Worm (Caenorhabditis elegans) whole organism, L4 larva: ENCODE measurements around the gene C50B8.4.

ENCODE experiments used
- D1046.2 ChIP-seq: fragments of 200-800 bp; sonication (Bioruptor generic); IDR thresholded peaks from 2 replicates; pipeline ENCODE4 v1.3.6; 2022; ENCODE audit warnings: missing genetic modification characterization, missing compliant biosample characterization
- F26F4.8 ChIP-seq: fragments of 200-800 bp; sonication (Bioruptor generic); conservative IDR thresholded peaks from 2 replicates; pipeline ENCODE4 v1.3.6; 2022; ENCODE audit warnings: missing genetic modification characterization, missing compliant biosample characterization
- F37D6.2 ChIP-seq: sonication (generic microtip); optimal IDR thresholded peaks from 2 replicates; lab custom pipeline; 2016; ENCODE audit warnings: mild to moderate bottlenecking, missing genetic modification characterization, missing compliant biosample characterization
- F44E2.7 ChIP-seq: fragments of 200-800 bp; sonication (Bioruptor generic); IDR thresholded peaks from 2 replicates; pipeline ENCODE4 v2.1.2; 2022; ENCODE audit warnings: missing genetic modification characterization, missing compliant biosample characterization
- F49E8.2 ChIP-seq: sonication (generic microtip); optimal IDR thresholded peaks from 2 replicates; lab custom pipeline; 2016; ENCODE audit warnings: missing compliant biosample characterization, mild to moderate bottlenecking, missing genetic modification characterization, borderline replicate concordance
- Y105C5A.15 ChIP-seq: fragments of 200-800 bp; sonication (Bioruptor generic); IDR thresholded peaks from 2 replicates; pipeline ENCODE4 v1.3.6; 2022; ENCODE audit warnings: missing genetic modification characterization, missing compliant biosample characterization
- Y75B8A.6 ChIP-seq: fragments of 200-800 bp; sonication (Bioruptor generic); IDR thresholded peaks from 2 replicates; pipeline ENCODE4 v1.3.6; 2022; ENCODE audit warnings: missing genetic modification reagents, missing genetic modification characterization, missing compliant biosample characterization
- aly-2 ChIP-seq: sonication (generic microtip); optimal IDR thresholded peaks from 2 replicates; lab custom pipeline; 2018; ENCODE audit warnings: missing biosample characterization, missing genetic modification characterization
- ama-1 ChIP-seq: fragments of 150-350 bp; optimal IDR thresholded peaks from 2 replicates; lab custom pipeline; 2014; ENCODE audit warnings: inconsistent platforms, mixed read lengths
- attf-4 ChIP-seq: sonication (generic microtip); optimal IDR thresholded peaks from 3 replicates; lab custom pipeline; 2017; ENCODE audit warnings: missing biosample characterization, missing genetic modification characterization
- ceh-20 ChIP-seq: fragments of 200-800 bp; sonication (Bioruptor generic); IDR thresholded peaks from 2 replicates; pipeline ENCODE4 v1.3.6; 2022; ENCODE audit warnings: missing genetic modification reagents, missing genetic modification characterization, missing compliant biosample characterization
- ceh-28 ChIP-seq: fragments of 150-350 bp; optimal IDR thresholded peaks from 2 replicates; lab custom pipeline; 2014; ENCODE audit warnings: missing biosample characterization, missing genetic modification reagents, missing genetic modification characterization
- daf-12 ChIP-seq: fragments of 150-350 bp; optimal IDR thresholded peaks from 2 replicates; lab custom pipeline; 2014; ENCODE audit warnings: missing biosample characterization, missing genetic modification reagents, missing genetic modification characterization
- daf-16 ChIP-seq, 3 experiments: sonication (generic microtip); optimal IDR thresholded peaks; 2 replicates each; lab custom pipeline; 2016 to 2017; ENCODE audit warnings: missing genetic modification characterization in 3 of 3, missing genetic modification reagents in 3 of 3, mild to moderate bottlenecking in 2 of 3, missing compliant biosample characterization in 2 of 3, missing biosample characterization in 1 of 3, moderate library complexity in 1 of 3
- dmd-9 ChIP-seq: fragments of 200-800 bp; sonication (Bioruptor generic); IDR thresholded peaks from 2 replicates; pipeline ENCODE4 v1.3.6; 2022; ENCODE audit warnings: missing genetic modification reagents, missing genetic modification characterization, missing compliant biosample characterization
- dve-1 ChIP-seq: sonication (generic microtip); optimal IDR thresholded peaks from 2 replicates; lab custom pipeline; 2017; ENCODE audit warnings: antibody characterized with exemption, mild to moderate bottlenecking, missing genetic modification characterization, missing compliant biosample characterization; ENCODE audit not compliant: insufficient read depth
- egl-27 ChIP-seq: sonication (generic microtip); optimal IDR thresholded peaks from 3 replicates; lab custom pipeline; 2017; ENCODE audit warnings: missing biosample characterization, missing genetic modification reagents, missing genetic modification characterization
- egl-43 ChIP-seq: fragments of 200-800 bp; sonication (Bioruptor generic); IDR thresholded peaks from 2 replicates; pipeline ENCODE4 v1.3.6; 2022; ENCODE audit warnings: missing genetic modification reagents, missing genetic modification characterization, missing compliant biosample characterization
- fkh-10 ChIP-seq: fragments of 150-350 bp; optimal IDR thresholded peaks from 2 replicates; lab custom pipeline; 2014; ENCODE audit warnings: missing biosample characterization, missing genetic modification reagents, missing genetic modification characterization
- fos-1 ChIP-seq: fragments of 150-350 bp; optimal IDR thresholded peaks from 2 replicates; lab custom pipeline; 2014; ENCODE audit warnings: missing biosample characterization, missing genetic modification characterization
- gei-8 ChIP-seq: fragments of 200-800 bp; sonication (Bioruptor generic); optimal IDR thresholded peaks from 2 replicates; lab custom pipeline; 2018; ENCODE audit warnings: mild to moderate bottlenecking, missing genetic modification characterization, missing compliant biosample characterization
- hlh-11 ChIP-seq: fragments of 200-800 bp; sonication (Bioruptor generic); optimal IDR thresholded peaks from 2 replicates; lab custom pipeline; 2018; ENCODE audit warnings: mild to moderate bottlenecking, missing genetic modification characterization, missing compliant biosample characterization
- hmg-1.1 ChIP-seq: fragments of 200-800 bp; sonication (Bioruptor generic); IDR thresholded peaks from 2 replicates; pipeline ENCODE4 v1.3.6; 2022; ENCODE audit warnings: missing genetic modification reagents, missing genetic modification characterization, missing compliant biosample characterization
- jun-1 ChIP-seq: fragments of 150-350 bp; optimal IDR thresholded peaks from 2 replicates; lab custom pipeline; 2014; ENCODE audit warnings: missing biosample characterization, missing genetic modification reagents, missing genetic modification characterization
- lin-1 ChIP-seq: fragments of 200-800 bp; sonication (Bioruptor generic); IDR thresholded peaks from 2 replicates; pipeline ENCODE4 v1.3.6; 2022; ENCODE audit warnings: missing genetic modification reagents, missing genetic modification characterization, missing compliant biosample characterization
- lin-29 ChIP-seq: fragments of 200-800 bp; sonication (Bioruptor generic); IDR thresholded peaks from 2 replicates; pipeline ENCODE4 v1.3.6; 2022; ENCODE audit warnings: missing genetic modification reagents, missing genetic modification characterization, missing compliant biosample characterization
- lin-38 ChIP-seq: fragments of 200-800 bp; sonication (Bioruptor generic); IDR thresholded peaks from 2 replicates; pipeline ENCODE4 v1.3.6; 2022; ENCODE audit warnings: missing genetic modification reagents, missing genetic modification characterization, missing compliant biosample characterization
- lir-3 ChIP-seq: sonication (generic microtip); optimal IDR thresholded peaks from 2 replicates; lab custom pipeline; 2016; ENCODE audit warnings: mild to moderate bottlenecking, missing genetic modification characterization, missing compliant biosample characterization
- madf-5 ChIP-seq, 2 experiments: fragments of 200-800 bp; sonication (Bioruptor generic); IDR thresholded peaks; 2 replicates each; pipeline ENCODE4 v1.3.6; 2022; ENCODE audit warnings: missing compliant biosample characterization in 2 of 2, missing genetic modification characterization in 2 of 2
- mdl-1 ChIP-seq, 2 experiments: fragments of 150-350 bp in 1 of 2; sonication (generic microtip) in 1 of 2; optimal IDR thresholded peaks; 2 replicates each; lab custom pipeline; 2014 to 2017; ENCODE audit warnings: missing biosample characterization in 2 of 2, missing genetic modification characterization in 2 of 2
- mdt-29 ChIP-seq: fragments of 200-800 bp; sonication (Bioruptor generic); IDR thresholded peaks from 2 replicates; pipeline ENCODE4 v1.3.6; 2022; ENCODE audit warnings: missing genetic modification reagents, missing genetic modification characterization, missing compliant biosample characterization
- nhr-102 ChIP-seq: sonication (generic microtip); optimal IDR thresholded peaks from 2 replicates; lab custom pipeline; 2016; ENCODE audit warnings: mild to moderate bottlenecking, missing genetic modification characterization, moderate library complexity, missing compliant biosample characterization
- nhr-41 ChIP-seq: fragments of 200-800 bp; sonication (Bioruptor generic); IDR thresholded peaks from 2 replicates; pipeline ENCODE4 v1.3.6; 2022; ENCODE audit warnings: missing genetic modification reagents, missing genetic modification characterization, missing compliant biosample characterization
- nhr-42 ChIP-seq: fragments of 200-800 bp; sonication (Bioruptor generic); IDR thresholded peaks from 2 replicates; pipeline ENCODE4 v1.3.6; 2022; ENCODE audit warnings: missing genetic modification characterization, missing compliant biosample characterization
- nhr-77 ChIP-seq: fragments of 150-350 bp; optimal IDR thresholded peaks from 2 replicates; lab custom pipeline; 2014; ENCODE audit warnings: missing biosample characterization, missing genetic modification characterization
- pha-4 ChIP-seq, 2 experiments: fragments of 150-350 bp in 1 of 2; fragments of 200-800 bp in 1 of 2; sonication (Bioruptor generic) in 1 of 2; IDR thresholded peaks in 1 of 2; optimal IDR thresholded peaks in 1 of 2; 2 replicates each; pipeline versions ENCODE4 v1.3.6 to Lab custom; 2014 to 2022; ENCODE audit warnings: missing genetic modification characterization in 2 of 2, missing genetic modification reagents in 2 of 2, missing biosample characterization in 1 of 2, missing compliant biosample characterization in 1 of 2
- pqm-1 ChIP-seq: sonication (generic microtip); optimal IDR thresholded peaks from 2 replicates; lab custom pipeline; 2017; ENCODE audit warnings: missing biosample characterization, missing genetic modification characterization
- rbr-2 ChIP-seq: sonication (generic microtip); optimal IDR thresholded peaks from 2 replicates; lab custom pipeline; 2016; ENCODE audit warnings: missing genotype, missing genetic modification characterization, missing compliant biosample characterization
- saeg-2 ChIP-seq: fragments of 200-800 bp; sonication (Bioruptor generic); IDR thresholded peaks from 2 replicates; pipeline ENCODE4 v1.3.6; 2022; ENCODE audit warnings: missing genetic modification reagents, missing genetic modification characterization, missing compliant biosample characterization
- sdz-12 ChIP-seq: fragments of 200-800 bp; sonication (Bioruptor generic); optimal IDR thresholded peaks from 2 replicates; lab custom pipeline; 2018; ENCODE audit warnings: mild to moderate bottlenecking, missing genetic modification characterization, missing compliant biosample characterization
- snpc-4 ChIP-seq: fragments of 150-350 bp; optimal IDR thresholded peaks from 2 replicates; lab custom pipeline; 2014; ENCODE audit warnings: missing biosample characterization, missing genetic modification characterization
- spr-1 ChIP-seq: sonication (generic microtip); optimal IDR thresholded peaks from 2 replicates; lab custom pipeline; 2016; ENCODE audit warnings: mild to moderate bottlenecking, missing genetic modification characterization, missing compliant biosample characterization
- tag-97 ChIP-seq: fragments of 200-800 bp; sonication (Bioruptor generic); IDR thresholded peaks from 2 replicates; pipeline ENCODE4 v1.3.6; 2022; ENCODE audit warnings: missing genetic modification characterization, missing compliant biosample characterization
- tra-1 ChIP-seq: fragments of 200-800 bp; sonication (Bioruptor generic); IDR thresholded peaks from 2 replicates; pipeline ENCODE4 v1.3.6; 2022; ENCODE audit warnings: missing genetic modification reagents, missing genetic modification characterization, missing compliant biosample characterization
- unc-62 ChIP-seq, 3 experiments: fragments of 150-350 bp in 1 of 3; sonication (generic microtip); optimal IDR thresholded peaks in 2 of 3; peaks in 1 of 3; 1 replicate in 1 of 3; 2 replicates in 2 of 3; lab custom pipeline; 2014 to 2017; ENCODE audit warnings: missing biosample characterization in 3 of 3, missing genetic modification characterization in 3 of 3, missing genetic modification reagents in 3 of 3, missing genotype in 1 of 3
- zag-1 ChIP-seq: fragments of 150-350 bp; optimal IDR thresholded peaks from 2 replicates; lab custom pipeline; 2014; ENCODE audit warnings: missing biosample characterization, missing genetic modification characterization
- zfp-2 ChIP-seq: sonication (generic microtip); optimal IDR thresholded peaks from 2 replicates; lab custom pipeline; 2016; ENCODE audit warnings: mild to moderate bottlenecking, missing genetic modification characterization, missing compliant biosample characterization
- zfp-3 ChIP-seq: fragments of 200-800 bp; sonication (Bioruptor generic); conservative IDR thresholded peaks from 2 replicates; pipeline ENCODE4 v1.3.6; 2022; ENCODE audit warnings: missing genetic modification reagents, missing genetic modification characterization, missing compliant biosample characterization
- zip-11 ChIP-seq: fragments of 200-800 bp; sonication (Bioruptor generic); IDR thresholded peaks from 2 replicates; pipeline ENCODE4 v1.3.6; 2022; ENCODE audit warnings: missing genetic modification characterization, missing compliant biosample characterization
- ztf-7 ChIP-seq: fragments of 150-350 bp; optimal IDR thresholded peaks from 2 replicates; lab custom pipeline; 2014; ENCODE audit warnings: missing biosample characterization, missing genetic modification characterization

C50B8.4 gene

DNA sequence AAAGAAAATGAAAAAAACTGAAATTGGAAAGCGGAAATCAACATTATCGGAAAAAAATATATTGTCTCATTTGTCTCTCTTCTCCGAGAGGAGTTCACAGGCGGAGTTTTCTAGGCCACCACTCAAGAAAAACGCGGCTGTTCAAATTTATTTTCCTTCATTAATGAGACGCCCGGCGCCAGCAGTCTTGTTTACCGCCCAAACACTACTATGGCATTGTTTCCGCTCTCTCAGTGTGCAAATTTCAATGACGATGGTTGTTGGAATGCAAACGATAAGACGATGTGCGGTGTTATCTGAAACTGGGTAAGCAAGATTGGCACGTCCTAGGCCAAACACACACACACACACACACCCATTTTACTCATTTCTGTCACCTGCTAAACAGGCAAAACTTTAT is 15.1 kb upstream of the C50B8.4 start, which contains the start of gene cav-2 (continued):
- TF ChIP-seq dve-1 (tag; lab: Kevin White, UChicago) (peak; percentile 79), Y75B8A.6 (no peak), mdl-1 (tag; optimal IDR thresholded peaks at IDR 0.05; lab: Kevin White, UChicago) (peak in 1 of 2 experiments; percentile 54), unc-62 (GFP tag; optimal IDR thresholded peaks at IDR 0.05 in 1 of 2; lab: Kevin White, UChicago) (no peak), unc-62 (tag; optimal IDR thresholded peaks at IDR 0.05; lab: Kevin White, UChicago) (no peak), ztf-7 (tag; lab: Kevin White, UChicago) (peak; percentile 56), zfp-2 (no peak), spr-1 (tag; lab: Kevin White, UChicago) (no peak), pqm-1 (tag; lab: Kevin White, UChicago) (peak; percentile 94), pha-4 (GFP tag; IDR thresholded peaks at IDR 0.05; lab: Robert Waterston, UW) (peak; percentile 70), pha-4 (tag; optimal IDR thresholded peaks at IDR 0.05; lab: Kevin White, UChicago) (peak; percentile 40), zip-11 (GFP tag; lab: Robert Waterston, UW) (no peak), attf-4 (tag; lab: Kevin White, UChicago) (no peak), zag-1 (tag; lab: Kevin White, UChicago) (no peak), daf-12 (tag; lab: Kevin White, UChicago) (no peak), Y105C5A.15 (GFP tag; lab: Robert Waterston, UW) (no peak), F37D6.2 (tag; lab: Kevin White, UChicago) (no peak), D1046.2 (no peak), hlh-11 (tag; lab: Kevin White, UChicago) (peak; percentile 84), dmd-9 (peak; percentile 86; the same call in 1 of the 2 replicates), snpc-4 (tag; lab: Kevin White, UChicago) (no peak), F26F4.8 (GFP tag; lab: Robert Waterston, UW) (no peak), mdt-29 (GFP tag; lab: Robert Waterston, UW) (peak; percentile 58; the same call in 1 of the 2 replicates), jun-1 (tag; lab: Kevin White, UChicago) (no peak), ceh-20 (GFP tag; lab: Robert Waterston, UW) (0 out of 2 replicates have a peak, but pooled peaks have one; percentile 37), gei-8 (GFP tag; lab: Kevin White, UChicago) (peak; percentile 70), lir-3 (tag; lab: Kevin White, UChicago) (no peak), hmg-1.1 (peak; percentile 64), egl-27 (tag; lab: Kevin White, UChicago) (no peak), nhr-102 (tag; lab: Kevin White, UChicago) (peak; percentile 63), fos-1 (tag; lab: Kevin White, UChicago) (no peak), rbr-2 (tag; lab: Kevin White, UChicago) (peak; percentile 61), aly-2 (tag; lab: Kevin White, UChicago) (no peak), ama-1 (lab: Kevin White, UChicago) (no peak), egl-43 (GFP tag; lab: Robert Waterston, UW) (no peak), saeg-2 (GFP tag; lab: Robert Waterston, UW) (0 out of 2 replicates have a peak, but pooled peaks have one; percentile 36), nhr-77 (tag; lab: Kevin White, UChicago) (peak; percentile 40), sdz-12 (GFP tag; lab: Kevin White, UChicago) (no peak), F49E8.2 (tag; lab: Kevin White, UChicago) (no peak), F44E2.7 (GFP tag; lab: Robert Waterston, UW) (no peak), daf-16 (GFP tag; optimal IDR thresholded peaks at IDR 0.05; lab: Kevin White, UChicago) (peak in 1 of 2 experiments; percentile 65), daf-16 (tag; optimal IDR thresholded peaks at IDR 0.05; lab: Kevin White, UChicago) (peak; percentile 100), madf-5 (GFP tag; IDR thresholded peaks at IDR 0.05; lab: Robert Waterston, UW) (peak in 1 of 2 experiments; percentile 8; a peak in 1 of 4 replicates), ceh-28 (tag; lab: Kevin White, UChicago) (no peak), lin-29 (GFP tag; lab: Robert Waterston, UW) (no peak), nhr-42 (GFP tag; lab: Robert Waterston, UW) (no peak), fkh-10 (GFP tag; lab: Kevin White, UChicago) (no peak), zfp-3 (peak; percentile 61; the same call in 1 of the 2 replicates), tra-1 (GFP tag; lab: Robert Waterston, UW) (peak; percentile 81), lin-1 (GFP tag; lab: Robert Waterston, UW) (peak; percentile 81), nhr-41 (GFP tag; lab: Robert Waterston, UW) (peak; percentile 11; the same call in 1 of the 2 replicates), tag-97 (no peak), lin-38 (GFP tag; lab: Robert Waterston, UW) (peak; percentile 84)
